Fruit fly (Drosophila melanogaster) whole organism: Measurements from ENCODE around the gene Sap-r.

ENCODE experiments used
- EcR ChIP-seq, 2 experiments: fragments of >200 bp; optimal IDR thresholded peaks; 2 replicates each; lab custom pipeline; 2017; ENCODE audit warnings: missing biosample characterization in 2 of 2, missing genetic modification characterization in 2 of 2, missing genetic modification reagents in 2 of 2
- psq ChIP-seq: fragments of >200 bp; optimal IDR thresholded peaks from 2 replicates; lab custom pipeline; 2017

DNA sequence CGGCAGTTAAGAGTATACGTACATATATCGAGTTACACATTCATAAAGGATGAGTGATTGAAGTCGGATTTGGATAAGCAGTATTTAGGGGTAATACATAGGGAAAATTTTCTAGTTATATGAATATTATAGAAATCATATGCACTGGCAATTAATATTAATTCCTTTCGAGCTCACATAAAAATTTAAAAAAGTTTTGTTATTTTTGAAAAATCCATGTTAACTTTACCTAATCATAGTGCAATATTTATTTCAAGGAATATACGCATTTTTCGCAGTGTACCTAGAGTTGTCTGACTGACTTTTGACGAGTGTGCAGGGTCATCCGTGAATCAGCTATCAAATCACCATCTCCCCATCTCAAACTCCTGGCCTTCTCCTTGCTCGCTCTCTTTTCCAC, 24.4 kb downstream of the Sap-r start:
- TF ChIP-seq EcR (GFP tag; optimal IDR thresholded peaks at IDR 0.05; lab: Kevin White, UChicago) (no peak), psq (no peak)
